Fruit fly (Drosophila melanogaster): ENCODE data around the gene CG7142.

DNA sequence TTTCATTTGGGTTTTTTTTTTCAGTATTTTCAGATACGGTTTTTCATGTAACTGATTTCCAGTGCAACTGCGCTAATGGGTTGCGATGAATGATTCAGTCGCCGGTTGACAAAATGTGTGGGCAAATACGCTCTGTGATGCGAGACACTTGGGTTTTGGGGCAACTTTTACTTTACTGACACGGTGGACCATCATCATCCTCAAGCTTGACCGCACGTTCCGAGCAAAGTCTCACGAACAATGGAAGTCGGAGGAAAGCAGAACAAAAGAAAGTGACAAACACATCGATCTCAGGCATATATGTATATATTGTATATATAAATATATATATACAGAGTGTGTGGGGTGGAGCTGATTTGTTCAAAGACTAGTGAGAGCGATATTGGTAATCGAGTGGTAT, 15.2 kb upstream of the CG7142 start:
- TF ChIP-seq insv (optimal IDR thresholded peaks at IDR 0.05) (no peak), psq (optimal IDR thresholded peaks at IDR 0.05) (no peak), h (optimal IDR thresholded peaks at IDR 0.05) (no peak), ttk (optimal IDR thresholded peaks at IDR 0.05) (no peak), Myc (optimal IDR thresholded peaks at IDR 0.05) (no peak), Sin3A (optimal IDR thresholded peaks at IDR 0.05) (no peak)
